Worm (Caenorhabditis elegans) whole organism, early embryonic: ENCODE results near the gene K03B8.11.

Source experiments
- B0310.2 ChIP-seq: sonication (generic microtip); optimal IDR thresholded peaks from 2 replicates; lab custom pipeline; 2016; ENCODE audit warnings: mild to moderate bottlenecking, missing genetic modification characterization, missing compliant biosample characterization
- ama-1 ChIP-seq: fragments of 150-350 bp; optimal IDR thresholded peaks from 2 replicates; lab custom pipeline; 2014
- ceh-13 ChIP-seq: fragments of 200-800 bp; sonication (Bioruptor generic); optimal IDR thresholded peaks from 2 replicates; lab custom pipeline; 2018; ENCODE audit warnings: mild to moderate bottlenecking, missing genetic modification characterization, missing compliant biosample characterization
- ceh-36 ChIP-seq: sonication (generic microtip); optimal IDR thresholded peaks from 2 replicates; lab custom pipeline; 2016; ENCODE audit warnings: missing genetic modification characterization, inconsistent platforms, missing compliant biosample characterization
- hmg-4 ChIP-seq: fragments of 200-800 bp; sonication (Bioruptor generic); optimal IDR thresholded peaks from 2 replicates; lab custom pipeline; 2018; ENCODE audit warnings: mild to moderate bottlenecking, missing genetic modification characterization, missing compliant biosample characterization
- hnd-1 ChIP-seq: sonication (generic microtip); optimal IDR thresholded peaks from 2 replicates; lab custom pipeline; 2016; ENCODE audit warnings: missing genetic modification characterization, missing compliant biosample characterization
- pes-1 ChIP-seq: fragments of 200-800 bp; sonication (Bioruptor generic); IDR thresholded peaks from 2 replicates; pipeline ENCODE4 v1.3.6; 2022; ENCODE audit warnings: missing genetic modification reagents, missing genetic modification characterization, missing compliant biosample characterization
- scrt-1 ChIP-seq: fragments of 200-800 bp; sonication (Bioruptor generic); IDR thresholded peaks from 2 replicates; pipeline ENCODE4 v1.3.6; 2022; ENCODE audit warnings: missing genetic modification characterization, missing compliant biosample characterization
- tra-4 ChIP-seq: sonication (generic microtip); optimal IDR thresholded peaks from 2 replicates; lab custom pipeline; 2017; ENCODE audit warnings: missing genetic modification characterization, missing compliant biosample characterization

DNA sequence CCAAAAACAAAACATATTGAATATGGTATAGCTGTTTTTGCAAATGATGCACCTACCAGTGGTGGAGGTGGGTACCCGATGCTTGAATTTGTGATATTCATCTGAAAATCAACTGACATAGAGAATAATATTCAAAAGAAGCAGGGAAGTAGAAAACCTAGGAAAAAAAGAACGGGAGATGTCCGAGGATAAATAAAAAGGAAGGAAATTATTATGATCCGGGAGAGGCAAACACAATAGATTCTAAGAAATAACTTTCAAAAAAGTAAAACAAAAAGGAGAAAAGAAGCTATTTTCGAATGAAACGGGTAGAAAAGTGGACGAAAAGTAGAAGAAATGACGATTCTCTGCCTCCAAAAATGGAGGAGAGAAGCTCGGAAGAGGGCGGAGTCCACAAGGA, 37.4 kb downstream of the K03B8.11 start, which contains the start of gene npr-25:
- TF ChIP-seq ama-1 (lab: Kevin White, UChicago) (no peak), ceh-36 (tag; lab: Kevin White, UChicago) (no peak), ceh-13 (GFP tag; lab: Kevin White, UChicago) (no peak), B0310.2 (tag; lab: Kevin White, UChicago) (no peak), scrt-1 (no peak), hnd-1 (tag; lab: Kevin White, UChicago) (no peak), pes-1 (GFP tag; lab: Robert Waterston, UW) (no peak), tra-4 (tag; lab: Kevin White, UChicago) (no peak), hmg-4 (GFP tag; lab: Kevin White, UChicago) (no peak)
